Worm (Caenorhabditis elegans) whole organism, late embryonic: Measurements from ENCODE around the gene cyp-35A3.

ENCODE experiments used
- F13H6.1 ChIP-seq: sonication (generic microtip); optimal IDR thresholded peaks from 2 replicates; lab custom pipeline; 2016; ENCODE audit warnings: missing genetic modification characterization, missing compliant biosample characterization
- K09A11.1 ChIP-seq: sonication (generic microtip); optimal IDR thresholded peaks from 2 replicates; lab custom pipeline; 2017; ENCODE audit warnings: antibody characterized with exemption, mild to moderate bottlenecking, missing genetic modification characterization, missing compliant biosample characterization; ENCODE audit not compliant: insufficient read depth
- Y22D7AL.16 ChIP-seq: sonication (generic microtip); optimal IDR thresholded peaks from 2 replicates; lab custom pipeline; 2016; ENCODE audit warnings: missing genetic modification characterization, missing compliant biosample characterization
- ahr-1 ChIP-seq: sonication (generic microtip); optimal IDR thresholded peaks from 2 replicates; lab custom pipeline; 2016; ENCODE audit warnings: missing genetic modification characterization, missing compliant biosample characterization
- ceh-14 ChIP-seq: sonication (generic microtip); optimal IDR thresholded peaks from 2 replicates; lab custom pipeline; 2016; ENCODE audit warnings: missing genotype, missing genetic modification characterization, missing compliant biosample characterization
- ceh-19 ChIP-seq: fragments of 200-800 bp; sonication (Bioruptor generic); optimal IDR thresholded peaks from 2 replicates; lab custom pipeline; 2018; ENCODE audit warnings: mild to moderate bottlenecking, missing genetic modification characterization, missing compliant biosample characterization
- ceh-24 ChIP-seq: sonication (generic microtip); optimal IDR thresholded peaks from 2 replicates; lab custom pipeline; 2016; ENCODE audit warnings: mild to moderate bottlenecking, missing genetic modification characterization, missing compliant biosample characterization
- ceh-30 ChIP-seq: fragments of 150-350 bp; optimal IDR thresholded peaks from 2 replicates; lab custom pipeline; 2014; ENCODE audit warnings: missing biosample characterization, missing genetic modification characterization
- ceh-31 ChIP-seq: sonication (generic microtip); optimal IDR thresholded peaks from 2 replicates; lab custom pipeline; 2016; ENCODE audit warnings: missing genetic modification characterization, missing compliant biosample characterization
- ceh-45 ChIP-seq: fragments of 200-800 bp; sonication (Bioruptor generic); IDR thresholded peaks from 2 replicates; pipeline ENCODE4 v1.3.6; 2022; ENCODE audit warnings: missing genetic modification reagents, missing genetic modification characterization, missing compliant biosample characterization
- ceh-48 ChIP-seq: sonication (generic microtip); optimal IDR thresholded peaks from 2 replicates; lab custom pipeline; 2016; ENCODE audit warnings: missing genetic modification characterization, inconsistent platforms, missing compliant biosample characterization
- ceh-9 ChIP-seq: sonication (generic microtip); optimal IDR thresholded peaks from 2 replicates; lab custom pipeline; 2016; ENCODE audit warnings: mild to moderate bottlenecking, missing genetic modification characterization, inconsistent platforms, missing compliant biosample characterization
- che-1 ChIP-seq: sonication (generic microtip); optimal IDR thresholded peaks from 2 replicates; lab custom pipeline; 2016; ENCODE audit warnings: mild to moderate bottlenecking, missing genetic modification characterization, missing compliant biosample characterization
- dve-1 ChIP-seq: sonication (generic microtip); optimal IDR thresholded peaks from 2 replicates; lab custom pipeline; 2017; ENCODE audit warnings: antibody characterized with exemption, mild to moderate bottlenecking, missing genetic modification characterization, missing compliant biosample characterization
- ets-4 ChIP-seq: sonication (generic microtip); optimal IDR thresholded peaks from 2 replicates; lab custom pipeline; 2016; ENCODE audit warnings: missing genetic modification characterization, missing compliant biosample characterization
- fax-1 ChIP-seq: sonication (generic microtip); optimal IDR thresholded peaks from 2 replicates; lab custom pipeline; 2016; ENCODE audit warnings: missing genotype, missing genetic modification characterization, missing compliant biosample characterization
- fkh-6 ChIP-seq: sonication (generic microtip); optimal IDR thresholded peaks from 2 replicates; lab custom pipeline; 2016; ENCODE audit warnings: missing genetic modification characterization, missing compliant biosample characterization
- hlh-13 ChIP-seq: fragments of 200-800 bp; sonication (Bioruptor generic); optimal IDR thresholded peaks from 2 replicates; lab custom pipeline; 2018; ENCODE audit warnings: mild to moderate bottlenecking, missing genetic modification characterization, missing compliant biosample characterization
- hlh-15 ChIP-seq: sonication (generic microtip); optimal IDR thresholded peaks from 2 replicates; lab custom pipeline; 2016; ENCODE audit warnings: missing genetic modification characterization, missing compliant biosample characterization
- hlh-30 ChIP-seq: sonication (generic microtip); optimal IDR thresholded peaks from 2 replicates; lab custom pipeline; 2017; ENCODE audit warnings: antibody characterized with exemption, missing genetic modification characterization, missing compliant biosample characterization; ENCODE audit not compliant: insufficient read depth
- hlh-8 ChIP-seq: sonication (generic microtip); optimal IDR thresholded peaks from 2 replicates; lab custom pipeline; 2016; ENCODE audit warnings: missing genotype, missing genetic modification characterization, missing compliant biosample characterization
- madf-2 ChIP-seq: sonication (generic microtip); optimal IDR thresholded peaks from 2 replicates; lab custom pipeline; 2017; ENCODE audit warnings: missing genetic modification characterization, missing compliant biosample characterization
- mec-3 ChIP-seq: sonication (generic microtip); optimal IDR thresholded peaks from 2 replicates; lab custom pipeline; 2016; ENCODE audit warnings: borderline replicate concordance, missing genetic modification characterization, missing compliant biosample characterization
- nfya-1 ChIP-seq: sonication (generic microtip); optimal IDR thresholded peaks from 2 replicates; lab custom pipeline; 2017; ENCODE audit warnings: missing genetic modification characterization, mild to moderate bottlenecking, missing compliant biosample characterization, antibody characterized with exemption, moderate library complexity
- nhr-11 ChIP-seq: fragments of 150-350 bp; optimal IDR thresholded peaks from 2 replicates; lab custom pipeline; 2014; ENCODE audit warnings: missing biosample characterization, missing genetic modification characterization
- nhr-232 ChIP-seq: sonication (generic microtip); optimal IDR thresholded peaks from 2 replicates; lab custom pipeline; 2016; ENCODE audit warnings: missing genetic modification characterization, missing compliant biosample characterization
- odd-2 ChIP-seq: sonication (generic microtip); optimal IDR thresholded peaks from 2 replicates; lab custom pipeline; 2017; ENCODE audit warnings: antibody characterized with exemption, mild to moderate bottlenecking, missing genetic modification characterization, missing compliant biosample characterization
- sox-2 ChIP-seq: fragments of 200-800 bp; sonication (Bioruptor generic); IDR thresholded peaks from 2 replicates; pipeline ENCODE4 v1.3.6; 2022; ENCODE audit warnings: missing genetic modification reagents, missing genetic modification characterization, missing compliant biosample characterization
- tbx-2 ChIP-seq: sonication (generic microtip); optimal IDR thresholded peaks from 2 replicates; lab custom pipeline; 2016; ENCODE audit warnings: missing genetic modification characterization, missing compliant biosample characterization
- ttx-3 ChIP-seq: sonication (generic microtip); optimal IDR thresholded peaks from 2 replicates; lab custom pipeline; 2016; ENCODE audit warnings: missing genetic modification reagents, missing genetic modification characterization, missing compliant biosample characterization
- unc-3 ChIP-seq, 2 experiments: fragments of 200-800 bp in 1 of 2; sonication (Bioruptor generic) in 1 of 2; sonication (generic microtip) in 1 of 2; conservative IDR thresholded peaks in 1 of 2; optimal IDR thresholded peaks in 1 of 2; 2 replicates each; pipeline versions ENCODE4 v1.3.6 to Lab custom; 2016 to 2022; ENCODE audit warnings: missing compliant biosample characterization in 2 of 2, missing genetic modification characterization in 2 of 2, missing genetic modification reagents in 1 of 2
- unc-55 ChIP-seq: sonication (generic microtip); optimal IDR thresholded peaks from 2 replicates; lab custom pipeline; 2017; ENCODE audit warnings: missing biosample characterization, missing genetic modification reagents, missing genetic modification characterization
- unc-86 ChIP-seq: sonication (generic microtip); optimal IDR thresholded peaks from 2 replicates; lab custom pipeline; 2016; ENCODE audit warnings: missing genetic modification characterization, missing compliant biosample characterization
- zip-5 ChIP-seq: sonication (generic microtip); optimal IDR thresholded peaks from 2 replicates; lab custom pipeline; 2016; ENCODE audit warnings: missing genetic modification characterization, missing compliant biosample characterization

Gene cyp-35A3

ce11 chrV:4038110-4038509, 15.7 kb downstream of the cyp-35A3 start, which contains the start of gene C49G7.12:
C49G7.12 (plus strand) TSS chrV:4038410.
- TF ChIP-seq nfya-1 (tag; lab: Kevin White, UChicago) (no peak), unc-3 (GFP tag; conservative IDR thresholded peaks at IDR 0.05; lab: Robert Waterston, UW) (no peak), unc-3 (tag; optimal IDR thresholded peaks at IDR 0.05; lab: Kevin White, UChicago) (no peak), ahr-1 (tag; lab: Kevin White, UChicago) (no peak), ceh-19 (no peak), zip-5 (no peak), hlh-30 (tag; lab: Kevin White, UChicago) (no peak)

DNA sequence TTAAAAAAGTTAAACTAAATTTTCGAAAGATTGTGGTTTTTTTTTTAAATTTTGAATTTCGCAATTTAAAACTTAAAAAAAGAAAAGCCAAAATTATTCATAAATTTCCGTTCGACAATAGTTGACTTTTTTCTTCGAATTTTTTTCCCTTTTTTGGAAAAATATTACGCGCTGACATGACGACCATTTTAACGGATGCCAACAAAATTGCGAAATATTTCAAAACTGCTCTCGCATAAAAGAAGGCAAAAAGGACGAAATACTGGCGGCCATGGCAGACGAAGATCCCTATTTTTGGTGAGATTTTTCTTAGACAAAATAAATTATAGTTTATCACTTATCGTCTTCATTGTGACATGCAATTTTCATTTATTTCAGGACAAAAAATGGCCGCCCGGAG, 16.1 kb downstream of the cyp-35A3 start:
- TF ChIP-seq dve-1 (tag; lab: Kevin White, UChicago): no peak
- TF ChIP-seq zip-5: no peak
- TF ChIP-seq nhr-11 (tag; lab: Kevin White, UChicago): no peak
- TF ChIP-seq ceh-48: no peak
- no peak for TF ChIP-seq tbx-2 (tag; lab: Kevin White, UChicago)
- TF ChIP-seq ceh-45 (GFP tag; lab: Robert Waterston, UW): no peak
- no peak for TF ChIP-seq ceh-9 (tag; lab: Kevin White, UChicago)
- no peak for TF ChIP-seq hlh-15 (tag; lab: Kevin White, UChicago)
- TF ChIP-seq ceh-31 (tag; lab: Kevin White, UChicago): no peak

DNA sequence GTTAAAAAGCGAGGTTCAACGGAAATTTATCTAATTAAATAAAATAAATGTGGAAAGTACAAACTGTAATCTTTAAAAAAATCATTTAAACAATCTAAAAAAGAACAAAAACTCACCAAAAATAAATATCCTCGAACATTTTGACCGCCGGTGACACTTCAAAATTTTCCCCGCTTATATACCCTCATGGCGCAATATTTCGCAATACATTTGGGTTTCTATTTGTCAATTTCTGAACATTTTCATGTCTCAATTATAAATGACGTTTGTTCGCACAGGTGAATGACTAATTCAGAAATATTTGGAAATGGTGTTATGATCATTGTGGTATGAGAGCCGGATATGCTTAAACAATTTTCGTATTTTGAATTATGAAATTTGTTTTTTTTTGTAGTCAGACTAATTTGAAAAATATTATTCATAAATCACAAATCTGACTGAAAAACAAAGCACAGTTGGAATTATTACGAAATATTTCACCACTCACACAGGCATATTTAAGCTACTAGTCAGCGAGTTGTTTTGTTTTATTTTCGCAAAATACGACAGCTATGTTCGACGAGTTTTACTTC, 19.5 kb downstream of the cyp-35A3 start, which contains the start of the genes C49G7.10 and irg-2:
Gene C49G7.10 (minus strand): TSS at position 169 of the 572 bp plus-strand sequence.
Gene irg-2 (plus strand): TSS at position 329 of the 572 bp plus-strand sequence.
- TF ChIP-seq hlh-8 (tag; lab: Kevin White, UChicago) (no peak), ceh-30 (tag; lab: Kevin White, UChicago) (no peak)

DNA sequence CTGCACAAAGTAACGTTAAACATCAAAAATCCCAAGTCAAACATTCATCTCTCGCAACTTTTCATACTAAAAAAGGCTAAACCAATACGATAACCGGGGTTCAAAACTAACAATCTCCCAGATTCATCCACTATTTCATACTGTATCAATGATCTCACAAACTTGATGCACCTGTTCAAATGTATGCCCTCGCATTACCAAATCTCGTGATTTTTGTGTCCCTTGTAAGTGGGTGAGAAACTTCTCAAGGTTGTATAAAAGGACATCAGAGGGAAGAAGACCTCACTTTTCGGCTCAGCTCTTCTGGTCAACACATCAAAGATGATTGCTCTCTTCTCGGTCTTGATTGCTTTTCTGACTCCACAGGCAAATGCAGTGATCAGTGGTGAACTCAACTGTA, 21.2 kb downstream of the cyp-35A3 start, which contains the start of gene phat-3:
Gene phat-3 (plus strand): TSS at position 301 of the 400 bp plus-strand sequence.
- TF ChIP-seq ceh-19 (no peak), ceh-45 (GFP tag; lab: Robert Waterston, UW) (no peak), ceh-9 (tag; lab: Kevin White, UChicago) (no peak), odd-2 (no peak), fkh-6 (no peak), che-1 (no peak), madf-2 (tag; lab: Kevin White, UChicago) (no peak), hlh-13 (GFP tag; lab: Kevin White, UChicago) (no peak), F13H6.1 (tag; lab: Kevin White, UChicago) (no peak), mec-3 (tag; lab: Kevin White, UChicago) (no peak), sox-2 (no peak), ets-4 (tag; lab: Kevin White, UChicago) (no peak), nhr-232 (tag; lab: Kevin White, UChicago) (no peak), unc-55 (no peak), K09A11.1 (tag; lab: Kevin White, UChicago) (no peak), ttx-3 (tag; lab: Kevin White, UChicago) (no peak), hlh-30 (tag; lab: Kevin White, UChicago) (no peak)

DNA sequence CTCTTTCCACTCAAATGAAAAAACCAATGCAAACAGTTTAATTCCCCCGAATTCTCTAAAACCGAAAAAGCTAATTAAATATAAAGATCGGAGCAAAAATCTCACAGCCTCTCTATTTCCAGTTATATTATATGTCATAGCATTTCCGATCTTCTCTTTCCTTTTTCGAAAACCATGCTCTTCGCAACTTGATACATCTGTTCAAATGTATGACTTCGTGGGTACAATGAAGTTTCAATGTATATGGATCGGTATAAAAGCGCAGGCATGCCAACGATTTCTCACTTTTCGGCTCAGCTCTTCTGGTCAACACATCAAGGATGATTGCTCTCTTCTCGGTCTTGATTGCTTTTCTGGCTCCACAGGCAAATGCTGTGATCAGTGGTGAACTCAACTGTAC, 23.7 kb downstream of the cyp-35A3 start, which contains the start of gene phat-7:
Gene phat-7 (plus strand): TSS at position 301 of the 400 bp plus-strand sequence.
- TF ChIP-seq ets-4 (tag; lab: Kevin White, UChicago) (no peak), ceh-48 (no peak), fax-1 (tag; lab: Kevin White, UChicago) (no peak), ceh-30 (tag; lab: Kevin White, UChicago) (no peak)
- TF ChIP-seq, all 69 proteins: peak for 0

DNA sequence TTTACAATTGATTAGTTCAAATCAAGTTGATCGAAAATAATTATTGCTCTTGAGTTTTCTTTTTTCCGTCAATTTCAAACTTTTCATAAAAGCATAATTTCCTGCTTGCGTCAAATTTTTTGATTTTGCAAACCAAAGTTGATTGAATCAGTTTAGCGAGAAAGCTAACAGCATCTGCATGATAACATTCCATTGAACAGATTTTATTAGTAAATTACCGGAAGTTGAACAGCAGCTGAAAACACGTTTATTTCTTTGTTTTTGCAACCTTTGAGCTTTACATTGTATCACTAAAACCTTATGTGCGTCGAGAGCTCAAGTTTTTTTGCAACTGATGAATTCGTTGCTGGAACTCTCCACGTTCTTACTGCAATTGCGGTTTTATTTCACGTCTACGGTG, 25.1 kb downstream of the cyp-35A3 start, which contains the start of gene srh-169:
Gene srh-169 (plus strand): TSS at position 301 of the 400 bp plus-strand sequence.
- TF ChIP-seq fax-1 (tag; lab: Kevin White, UChicago): no peak
- TF ChIP-seq Y22D7AL.16 (tag; lab: Kevin White, UChicago): no peak
- no peak for TF ChIP-seq ceh-24
- TF ChIP-seq ceh-14 (tag; lab: Kevin White, UChicago): no peak
- no peak for TF ChIP-seq unc-86 (tag; lab: Kevin White, UChicago)
- no peak for TF ChIP-seq nhr-11 (tag; lab: Kevin White, UChicago)
- no peak for TF ChIP-seq odd-2
